Fruit fly (Drosophila melanogaster) whole organism, embryonic: ENCODE data around the gene att-ORFB.

Experiments used
- Aef1 ChIP-seq: fragments of 200-800 bp; sonication (Bioruptor generic); IDR thresholded peaks from 3 replicates; pipeline ENCODE4 v1.3.6; 2022; ENCODE audit warnings: missing biosample characterization, missing genetic modification characterization
- Asciz ChIP-seq: fragments of 200-800 bp; sonication (Bioruptor generic); optimal IDR thresholded peaks from 2 replicates; lab custom pipeline; 2017; ENCODE audit warnings: missing biosample characterization, mild to moderate bottlenecking, missing genetic modification characterization, missing genetic modification reagents
- BEAF-32 ChIP-seq: fragments of 200-800 bp; sonication (Bioruptor generic); optimal IDR thresholded peaks from 3 replicates; lab custom pipeline; 2017; ENCODE audit warnings: missing biosample characterization, missing genetic modification characterization, mild to moderate bottlenecking, moderate library complexity, missing genetic modification reagents
- Bdp1 ChIP-seq: fragments of 200-800 bp; sonication (Bioruptor generic); optimal IDR thresholded peaks from 3 replicates; lab custom pipeline; 2016; ENCODE audit warnings: missing biosample characterization, missing genetic modification characterization
- C15 ChIP-seq: fragments of 200-800 bp; sonication (Bioruptor generic); IDR thresholded peaks from 3 replicates; pipeline ENCODE4 v1.3.6; 2022; ENCODE audit warnings: missing biosample characterization, missing genetic modification characterization
- CG10366 ChIP-seq: fragments of 200-800 bp; sonication (Bioruptor generic); IDR thresholded peaks from 2 replicates; pipeline ENCODE4 v1.3.6; 2022; ENCODE audit warnings: missing biosample characterization, missing genetic modification characterization
- CG11695 ChIP-seq: fragments of 200-800 bp; sonication (Bioruptor generic); IDR thresholded peaks from 3 replicates; pipeline ENCODE4 v1.3.6; 2022; ENCODE audit warnings: missing biosample characterization, missing genetic modification characterization
- CG11723 ChIP-seq: fragments of 200-800 bp; sonication (Bioruptor generic); optimal IDR thresholded peaks from 2 replicates; lab custom pipeline; 2017; ENCODE audit warnings: missing biosample characterization, mild to moderate bottlenecking, missing genetic modification characterization
- CG12744 ChIP-seq: fragments of 200-800 bp; sonication (Bioruptor generic); optimal IDR thresholded peaks from 2 replicates; lab custom pipeline; 2016; ENCODE audit warnings: missing biosample characterization, missing genetic modification characterization
- CG1529 ChIP-seq: fragments of 200-800 bp; sonication (Bioruptor generic); optimal IDR thresholded peaks from 3 replicates; lab custom pipeline; 2018; ENCODE audit warnings: missing biosample characterization, missing genetic modification characterization
- CG16779 ChIP-seq: fragments of 200-800 bp; sonication (Bioruptor generic); IDR thresholded peaks from 2 replicates; pipeline ENCODE4 v1.3.6; 2022; ENCODE audit warnings: missing biosample characterization, missing genetic modification characterization
- CG1792 ChIP-seq: fragments of 200-800 bp; sonication (Bioruptor generic); optimal IDR thresholded peaks from 2 replicates; lab custom pipeline; 2016; ENCODE audit warnings: missing biosample characterization, missing genetic modification characterization
- CG2116 ChIP-seq: fragments of 200-800 bp; sonication (Bioruptor generic); optimal IDR thresholded peaks from 3 replicates; lab custom pipeline; 2018; ENCODE audit warnings: missing biosample characterization, mild to moderate bottlenecking, missing genetic modification characterization
- CG2120 ChIP-seq: fragments of 200-800 bp; sonication (Bioruptor generic); optimal IDR thresholded peaks from 3 replicates; lab custom pipeline; 2016; ENCODE audit warnings: missing biosample characterization, missing genetic modification characterization
- CG6654 ChIP-seq: fragments of 200-800 bp; sonication (Bioruptor generic); optimal IDR thresholded peaks from 2 replicates; lab custom pipeline; 2017; ENCODE audit warnings: missing biosample characterization, mild to moderate bottlenecking, missing genetic modification characterization
- CG6683 ChIP-seq: fragments of 200-800 bp; sonication (Bioruptor generic); optimal IDR thresholded peaks from 2 replicates; lab custom pipeline; 2017; ENCODE audit warnings: missing biosample characterization, mild to moderate bottlenecking, missing genetic modification characterization, missing genetic modification reagents
- CG8388 ChIP-seq: fragments of 200-800 bp; sonication (Bioruptor generic); optimal IDR thresholded peaks from 2 replicates; lab custom pipeline; 2019; ENCODE audit warnings: missing biosample characterization, mild to moderate bottlenecking, missing genetic modification characterization, moderate library complexity
- CG9727 ChIP-seq: fragments of 200-800 bp; sonication (Bioruptor generic); optimal IDR thresholded peaks from 3 replicates; lab custom pipeline; 2017; ENCODE audit warnings: missing biosample characterization, mild to moderate bottlenecking, missing genetic modification characterization
- CG9797 ChIP-seq: fragments of 200-800 bp; sonication (Bioruptor generic); optimal IDR thresholded peaks from 3 replicates; lab custom pipeline; 2018; ENCODE audit warnings: missing biosample characterization, mild to moderate bottlenecking, missing genetic modification characterization
- CTCF ChIP-seq: fragments of 200-800 bp; sonication (Bioruptor generic); optimal IDR thresholded peaks from 2 replicates; lab custom pipeline; 2017; ENCODE audit warnings: missing biosample characterization, mild to moderate bottlenecking, missing genetic modification characterization, moderate library complexity
- Dad ChIP-seq: fragments of 200-800 bp; sonication (Bioruptor generic); optimal IDR thresholded peaks from 3 replicates; lab custom pipeline; 2016; ENCODE audit warnings: missing biosample characterization, missing genetic modification characterization
- ERR ChIP-seq: fragments of 200-800 bp; sonication (Bioruptor generic); optimal IDR thresholded peaks from 2 replicates; lab custom pipeline; 2016; ENCODE audit warnings: missing biosample characterization, missing genetic modification characterization
- Fer2 ChIP-seq: fragments of 200-800 bp; sonication (Bioruptor generic); optimal IDR thresholded peaks from 2 replicates; lab custom pipeline; 2018; ENCODE audit warnings: missing biosample characterization, mild to moderate bottlenecking, missing genetic modification characterization, moderate library complexity
- HLHmδ ChIP-seq: fragments of 200-800 bp; sonication (Bioruptor generic); optimal IDR thresholded peaks from 2 replicates; lab custom pipeline; 2018; ENCODE audit warnings: missing biosample characterization, mild to moderate bottlenecking, missing genetic modification characterization, moderate library complexity
- Hmr ChIP-seq: fragments of 200-800 bp; sonication (Bioruptor generic); optimal IDR thresholded peaks from 3 replicates; lab custom pipeline; 2017; ENCODE audit warnings: mild to moderate bottlenecking, missing biosample characterization, missing genetic modification reagents, missing genetic modification characterization
- Hr78 ChIP-seq, 2 experiments: fragments of 200-800 bp in 1 of 2; fragments of >200 bp in 1 of 2; sonication (Bioruptor generic) in 1 of 2; optimal IDR thresholded peaks; 2 replicates each; lab custom pipeline; 2017 to 2019; ENCODE audit warnings: missing biosample characterization in 2 of 2, missing genetic modification characterization in 2 of 2, mild to moderate bottlenecking in 1 of 2, moderate library complexity in 1 of 2
- Nf-YC ChIP-seq: fragments of 200-800 bp; optimal IDR thresholded peaks from 3 replicates; lab custom pipeline; 2019; ENCODE audit warnings: missing biosample characterization, mild to moderate bottlenecking, missing genetic modification characterization, moderate library complexity
- Pdp1 ChIP-seq, 2 experiments: fragments of 200-800 bp; sonication (Bioruptor generic); optimal IDR thresholded peaks; 3 replicates each; lab custom pipeline; 2016; ENCODE audit warnings: missing biosample characterization in 2 of 2, missing genetic modification characterization in 2 of 2, mild to moderate bottlenecking in 1 of 2, moderate library complexity in 1 of 2
- Rfx ChIP-seq: fragments of 200-800 bp; sonication (Bioruptor generic); IDR thresholded peaks from 2 replicates; pipeline ENCODE4 v1.3.6; 2022; ENCODE audit warnings: missing biosample characterization, missing genetic modification characterization
- TFAM ChIP-seq: fragments of 200-800 bp; sonication (Bioruptor generic); optimal IDR thresholded peaks from 2 replicates; lab custom pipeline; 2017; ENCODE audit warnings: missing biosample characterization, missing genetic modification characterization, inconsistent platforms
- Xbp1 ChIP-seq: fragments of 200-800 bp; sonication (Bioruptor generic); optimal IDR thresholded peaks from 3 replicates; lab custom pipeline; 2016; ENCODE audit warnings: missing biosample characterization, mild to moderate bottlenecking, missing genetic modification characterization
- Xrp1 ChIP-seq: fragments of 200-800 bp; sonication (Bioruptor generic); IDR thresholded peaks from 2 replicates; pipeline ENCODE4 v1.3.6; 2022; ENCODE audit warnings: missing biosample characterization, missing genetic modification characterization
- dysf ChIP-seq: fragments of 200-800 bp; sonication (Bioruptor generic); IDR thresholded peaks from 3 replicates; pipeline ENCODE4 v1.3.6; 2022; ENCODE audit warnings: missing biosample characterization, missing genetic modification characterization
- eyg ChIP-seq: fragments of 200-800 bp; sonication (Bioruptor generic); optimal IDR thresholded peaks from 3 replicates; lab custom pipeline; 2016; ENCODE audit warnings: missing biosample characterization, missing genetic modification characterization
- fd102C ChIP-seq: fragments of 200-800 bp; sonication (Bioruptor generic); optimal IDR thresholded peaks from 2 replicates; lab custom pipeline; 2018; ENCODE audit warnings: missing biosample characterization, mild to moderate bottlenecking, missing genetic modification characterization, moderate library complexity
- fru ChIP-seq: fragments of >200 bp; optimal IDR thresholded peaks from 2 replicates; lab custom pipeline; 2017
- h ChIP-seq: fragments of >200 bp; optimal IDR thresholded peaks from 2 replicates; lab custom pipeline; 2017
- ind ChIP-seq: fragments of 200-800 bp; sonication (Bioruptor generic); optimal IDR thresholded peaks from 3 replicates; lab custom pipeline; 2016; ENCODE audit warnings: missing biosample characterization, missing genetic modification characterization
- lab ChIP-seq: fragments of 200-800 bp; sonication (Bioruptor generic); optimal IDR thresholded peaks from 3 replicates; lab custom pipeline; 2017; ENCODE audit warnings: missing biosample characterization, missing genetic modification characterization, mild to moderate bottlenecking, moderate library complexity, missing genetic modification reagents
- p53 ChIP-seq: fragments of 200-800 bp; sonication (Bioruptor generic); optimal IDR thresholded peaks from 2 replicates; lab custom pipeline; 2016; ENCODE audit warnings: missing biosample characterization, missing genetic modification characterization
- pan ChIP-seq, 4 experiments: fragments of >200 bp in 3 of 4; fragments of 200-800 bp in 1 of 4; sonication (Bioruptor generic) in 1 of 4; optimal IDR thresholded peaks in 3 of 4; IDR thresholded peaks in 1 of 4; 2 replicates each; pipeline versions ENCODE4 v1.3.6 to Lab custom; 2017 to 2022; ENCODE audit warnings: missing biosample characterization in 2 of 4, missing genetic modification characterization in 2 of 4, mixed read lengths in 1 of 4
- pzg ChIP-seq: fragments of 200-800 bp; sonication (Bioruptor generic); optimal IDR thresholded peaks from 3 replicates; lab custom pipeline; 2018; ENCODE audit warnings: missing biosample characterization, mild to moderate bottlenecking, missing genetic modification characterization, moderate library complexity
- ranshi ChIP-seq: fragments of 200-800 bp; sonication (Bioruptor generic); IDR thresholded peaks from 2 replicates; pipeline ENCODE4 v1.3.6; 2022; ENCODE audit warnings: missing biosample characterization, missing genetic modification characterization
- slp2 ChIP-seq: fragments of 200-800 bp; sonication (Bioruptor generic); optimal IDR thresholded peaks from 2 replicates; lab custom pipeline; 2016; ENCODE audit warnings: missing biosample characterization, missing genetic modification characterization
- sob ChIP-seq: fragments of 200-800 bp; sonication (Bioruptor generic); IDR thresholded peaks from 2 replicates; pipeline ENCODE4 v1.3.6; 2022; ENCODE audit warnings: missing biosample characterization, missing genetic modification characterization
- sqz ChIP-seq: fragments of 200-800 bp; sonication (Bioruptor generic); optimal IDR thresholded peaks from 3 replicates; lab custom pipeline; 2018; ENCODE audit warnings: missing biosample characterization, mild to moderate bottlenecking, missing genetic modification characterization
- vvl ChIP-seq: fragments of 200-800 bp; sonication (Bioruptor generic); IDR thresholded peaks from 2 replicates; pipeline ENCODE4 v1.3.6; 2022; ENCODE audit warnings: missing biosample characterization, missing genetic modification characterization
- zfh1 ChIP-seq: fragments of 200-800 bp; sonication (Bioruptor generic); IDR thresholded peaks from 3 replicates; pipeline ENCODE4 v1.3.6; 2022; ENCODE audit warnings: missing biosample characterization, missing genetic modification characterization
- zfh2 ChIP-seq: fragments of 200-800 bp; sonication (Bioruptor generic); optimal IDR thresholded peaks from 2 replicates; lab custom pipeline; 2016; ENCODE audit warnings: missing biosample characterization, missing genetic modification characterization

Gene att-ORFB

DNA sequence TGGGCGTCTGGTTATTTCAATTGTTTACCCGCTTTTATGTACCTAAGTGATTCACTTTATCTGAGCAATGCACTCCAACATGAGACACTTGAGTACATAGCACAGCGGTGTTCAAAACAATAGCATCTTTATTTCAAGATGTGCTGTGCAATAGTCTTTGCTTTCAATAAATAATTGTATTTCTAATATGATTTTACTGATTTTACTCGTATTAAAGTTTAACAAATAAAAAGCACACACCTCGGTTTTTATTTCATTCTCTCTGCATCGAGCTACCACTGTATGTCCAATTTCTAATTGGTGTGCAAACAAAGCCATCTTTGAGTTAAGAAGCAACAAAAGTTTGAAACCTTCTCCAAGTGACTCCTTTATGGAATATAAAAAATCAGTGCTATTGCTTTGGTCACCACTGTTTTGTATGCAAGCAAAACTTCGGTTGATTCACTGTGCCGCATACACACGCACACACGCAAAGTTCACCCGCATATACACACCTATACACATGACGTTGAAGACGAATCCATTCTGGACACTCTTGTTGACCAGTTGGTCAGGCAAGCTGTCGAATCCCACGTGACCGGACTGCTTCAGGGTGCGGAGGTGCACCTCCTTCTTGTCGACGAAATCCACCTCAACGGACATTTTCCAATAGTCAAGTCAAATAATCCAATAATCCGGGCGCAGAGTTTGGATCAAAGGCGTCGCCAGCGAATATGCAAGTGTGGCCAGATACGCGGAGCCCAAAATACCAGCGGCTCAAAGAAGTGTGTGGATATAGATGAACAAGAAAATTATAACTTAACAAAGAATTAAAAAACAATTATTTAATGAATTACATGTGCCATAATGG, 33.7 kb upstream of the att-ORFB start, which contains the start of gene Septin2 (continued):
- TF ChIP-seq dysf (GFP tag; lab: Robert Waterston, UW) (peak; percentile 77), HLHmδ (GFP tag; lab: Kevin White, UChicago) (peak; percentile 59), Hr78 (GFP tag; optimal IDR thresholded peaks at IDR 0.05; lab: Kevin White, UChicago) (peak in 1 of 2 experiments; percentile 62), CG6683 (GFP tag; lab: Kevin White, UChicago) (peak; percentile 38), pan (optimal IDR thresholded peaks at IDR 0.05; lab: Kevin White, UChicago) (no peak), pan (GFP tag; optimal IDR thresholded peaks at IDR 0.05 in 1 of 2, IDR thresholded peaks at IDR 0.05 in 1 of 2) (peak in 1 of 2 experiments; percentile 68), zfh2 (GFP tag; lab: Kevin White, UChicago) (no peak), CG2116 (GFP tag; lab: Kevin White, UChicago) (peak; percentile 44), pzg (GFP tag; lab: Kevin White, UChicago) (peak; percentile 44), CG11723 (GFP tag; lab: Kevin White, UChicago) (peak; percentile 75), h (lab: Kevin White, UChicago) (no peak), CG8388 (GFP tag; lab: Kevin White, UChicago) (peak; percentile 81), Dad (peak; percentile 57), ERR (no peak), CG9797 (GFP tag; lab: Kevin White, UChicago) (peak; percentile 68), sqz (GFP tag; lab: Kevin White, UChicago) (no peak), Rfx (GFP tag; lab: Robert Waterston, UW) (peak; percentile 29; the same call in 1 of the 2 replicates), Xbp1 (peak; percentile 79), eyg (GFP tag; lab: Kevin White, UChicago) (no peak), ranshi (GFP tag; lab: Robert Waterston, UW) (peak; percentile 47; the same call in 1 of the 2 replicates), p53 (no peak), Fer2 (tag; lab: Kevin White, UChicago) (no peak), CTCF (GFP tag; lab: Kevin White, UChicago) (peak; percentile 55), CG16779 (GFP tag; lab: Robert Waterston, UW) (0 out of 2 replicates have a peak, but pooled peaks have one; percentile 47), C15 (GFP tag; lab: Robert Waterston, UW) (no peak), Aef1 (GFP tag; lab: Robert Waterston, UW) (peak; percentile 38; the same call in 1 of the 3 replicates), CG10366 (GFP tag; lab: Robert Waterston, UW) (peak; percentile 49; the same call in 1 of the 2 replicates), sob (no peak), lab (GFP tag; lab: Kevin White, UChicago) (peak; percentile 82), Xrp1 (GFP tag; lab: Robert Waterston, UW) (peak; percentile 75), CG6654 (GFP tag; lab: Kevin White, UChicago) (peak; percentile 69), zfh1 (GFP tag; lab: Robert Waterston, UW) (peak; percentile 73), CG9727 (GFP tag; lab: Kevin White, UChicago) (peak; percentile 89), Asciz (GFP tag; lab: Kevin White, UChicago) (peak; percentile 94), CG11695 (GFP tag; lab: Robert Waterston, UW) (peak; percentile 82), TFAM (GFP tag; lab: Kevin White, UChicago) (peak; percentile 22), CG1792 (GFP tag; lab: Kevin White, UChicago) (peak; percentile 61), slp2 (GFP tag; lab: Kevin White, UChicago) (peak; percentile 64), CG1529 (GFP tag; lab: Kevin White, UChicago) (peak; percentile 84), CG2120 (GFP tag; lab: Kevin White, UChicago) (peak; percentile 52), vvl (peak; percentile 52; the same call in 1 of the 2 replicates), Bdp1 (GFP tag; lab: Kevin White, UChicago) (peak; percentile 44), CG12744 (GFP tag; lab: Kevin White, UChicago) (no peak), Pdp1 (GFP tag; optimal IDR thresholded peaks at IDR 0.05; lab: Kevin White, UChicago) (peak; percentile 34 to 50), Nf-YC (tag; lab: Kevin White, UChicago) (peak; percentile 35), ind (GFP tag; lab: Kevin White, UChicago) (peak; percentile 69), fru (lab: Kevin White, UChicago) (no peak), BEAF-32 (no peak), fd102C (GFP tag; lab: Kevin White, UChicago) (no peak), Hmr (GFP tag; lab: Kevin White, UChicago) (peak; percentile 68)
